Fruit fly (Drosophila melanogaster): ENCODE measurements around the gene Strump.

The Strump gene

dm6 chr3L:16161847-16162556 is 40.2 kb downstream of the Strump start (continued):
- TF ChIP-seq CG9817 (tag; optimal IDR thresholded peaks at IDR 0.05) (peak; percentile 70), CG6272 (GFP tag; IDR thresholded peaks at IDR 0.05) (no peak), croc (GFP tag; conservative IDR thresholded peaks at IDR 0.05) (peak; percentile 29; the same call in 2 of the 3 replicates), CG12071 (GFP tag; optimal IDR thresholded peaks at IDR 0.05) (peak; percentile 44), NC2β (GFP tag; optimal IDR thresholded peaks at IDR 0.05) (peak; percentile 31), zfh1 (GFP tag; IDR thresholded peaks at IDR 0.05) (peak; percentile 40; the same call in 1 of the 3 replicates), ham (GFP tag; IDR thresholded peaks at IDR 0.05) (no peak), CG13775 (GFP tag; optimal IDR thresholded peaks at IDR 0.05) (peak; percentile 47), HLH3B (GFP tag; IDR thresholded peaks at IDR 0.05) (peak; percentile 66), esg (GFP tag; conservative IDR thresholded peaks at IDR 0.05) (peak; percentile 59), CG4730 (GFP tag; IDR thresholded peaks at IDR 0.05) (peak; percentile 52), CG9437 (GFP tag; optimal IDR thresholded peaks at IDR 0.05) (peak; percentile 65), bbx (GFP tag; IDR thresholded peaks at IDR 0.05; ENCODE audit: partially characterized antibody) (no peak), aop (GFP tag; IDR thresholded peaks at IDR 0.05) (no peak; the same call in 1 of the 2 replicates), Hsf (GFP tag; optimal IDR thresholded peaks at IDR 0.05) (peak; percentile 68), gem (tag; optimal IDR thresholded peaks at IDR 0.05) (peak; percentile 83), D19A (tag; optimal IDR thresholded peaks at IDR 0.05) (peak; percentile 75), corto (GFP tag; optimal IDR thresholded peaks at IDR 0.05) (no peak), CG17328 (GFP tag; IDR thresholded peaks at IDR 0.05) (peak; percentile 63), CG7928 (GFP tag; optimal IDR thresholded peaks at IDR 0.05) (peak; percentile 14), pzg (GFP tag; optimal IDR thresholded peaks at IDR 0.05) (no peak), Tbp (GFP tag; optimal IDR thresholded peaks at IDR 0.05) (no peak), Usf (GFP tag; optimal IDR thresholded peaks at IDR 0.05) (peak; percentile 42), dmrt99B (tag; optimal IDR thresholded peaks at IDR 0.05) (peak; percentile 85), CG31441 (GFP tag; IDR thresholded peaks at IDR 0.05) (peak; percentile 77), CG17568 (GFP tag; optimal IDR thresholded peaks at IDR 0.05) (peak; percentile 62), abd-A (tag; optimal IDR thresholded peaks at IDR 0.05) (peak; percentile 52), ssp (GFP tag; IDR thresholded peaks at IDR 0.05) (peak; percentile 34; the same call in 1 of the 2 replicates), CG15011 (GFP tag; optimal IDR thresholded peaks at IDR 0.05) (peak; percentile 64), maf-S (GFP tag; optimal IDR thresholded peaks at IDR 0.05) (peak; percentile 31), salm (tag; optimal IDR thresholded peaks at IDR 0.05) (peak; percentile 48), bowl (GFP tag; IDR thresholded peaks at IDR 0.05) (no peak), CG16863 (GFP tag; optimal IDR thresholded peaks at IDR 0.05) (peak; percentile 62), CHES-1-like (GFP tag; optimal IDR thresholded peaks at IDR 0.05) (peak; percentile 64), Six4 (GFP tag; optimal IDR thresholded peaks at IDR 0.05) (peak; percentile 37), CG13894 (tag; optimal IDR thresholded peaks at IDR 0.05) (peak; percentile 78), Gsc (GFP tag; IDR thresholded peaks at IDR 0.05) (no peak), CG12236 (GFP tag; optimal IDR thresholded peaks at IDR 0.05) (peak; percentile 52), Hmr (GFP tag; optimal IDR thresholded peaks at IDR 0.05) (peak; percentile 82), bcd (GFP tag; optimal IDR thresholded peaks at IDR 0.05) (peak; percentile 63), ttk (GFP tag; IDR thresholded peaks at IDR 0.05) (peak; percentile 60), emc (GFP tag; optimal IDR thresholded peaks at IDR 0.05) (no peak), z (GFP tag; IDR thresholded peaks at IDR 0.05) (no peak), row (GFP tag; IDR thresholded peaks at IDR 0.05) (peak; percentile 87), CG12744 (GFP tag; optimal IDR thresholded peaks at IDR 0.05) (peak; percentile 23), ATbp (GFP tag; optimal IDR thresholded peaks at IDR 0.05) (peak; percentile 42), nom (GFP tag; optimal IDR thresholded peaks at IDR 0.05) (peak; percentile 5), CG7963 (GFP tag; IDR thresholded peaks at IDR 0.05; ENCODE audit: partially characterized antibody) (no peak), sr (GFP tag; IDR thresholded peaks at IDR 0.05) (no peak), CG16815 (GFP tag; optimal IDR thresholded peaks at IDR 0.05) (peak; percentile 46)
